Fruit fly (Drosophila melanogaster) whole organism, embryonic: ENCODE data around the gene CG7903.

Experiments used
- Bdp1 ChIP-seq: fragments of 200-800 bp; sonication (Bioruptor generic); optimal IDR thresholded peaks from 3 replicates; lab custom pipeline; 2016; ENCODE audit warnings: missing biosample characterization, missing genetic modification characterization
- Bteb2 ChIP-seq: fragments of 200-800 bp; sonication (Bioruptor generic); optimal IDR thresholded peaks from 2 replicates; lab custom pipeline; 2016; ENCODE audit warnings: missing biosample characterization, missing genetic modification characterization
- CG11247 ChIP-seq: fragments of 200-800 bp; sonication (Bioruptor generic); IDR thresholded peaks from 2 replicates; pipeline ENCODE4 v1.3.6; 2022; ENCODE audit warnings: missing biosample characterization, missing genetic modification characterization
- CG11560 ChIP-seq: fragments of 200-800 bp; sonication (Bioruptor generic); IDR thresholded peaks from 3 replicates; pipeline ENCODE4 v1.3.6; 2022; ENCODE audit warnings: missing biosample characterization, missing genetic modification characterization
- CG13424 ChIP-seq: fragments of 200-800 bp; sonication (Bioruptor generic); optimal IDR thresholded peaks from 2 replicates; lab custom pipeline; 2019; ENCODE audit warnings: missing biosample characterization, mild to moderate bottlenecking, missing genetic modification characterization, moderate library complexity
- CG16815 ChIP-seq: fragments of 200-800 bp; sonication (Bioruptor generic); optimal IDR thresholded peaks from 3 replicates; lab custom pipeline; 2017; ENCODE audit warnings: missing biosample characterization, mild to moderate bottlenecking, missing genetic modification characterization
- CG17612 ChIP-seq: fragments of 200-800 bp; sonication (Bioruptor generic); IDR thresholded peaks from 2 replicates; pipeline ENCODE4 v1.3.6; 2022; ENCODE audit warnings: missing biosample characterization, missing genetic modification characterization
- CG31441 ChIP-seq: fragments of 200-800 bp; sonication (Bioruptor generic); IDR thresholded peaks from 2 replicates; pipeline ENCODE4 v1.3.6; 2022; ENCODE audit warnings: missing biosample characterization, missing genetic modification characterization
- CG3163 ChIP-seq: fragments of 200-800 bp; sonication (Bioruptor generic); optimal IDR thresholded peaks from 3 replicates; lab custom pipeline; 2016; ENCODE audit warnings: missing biosample characterization, missing genetic modification characterization
- CG3281 ChIP-seq: fragments of 200-800 bp; sonication (Bioruptor generic); optimal IDR thresholded peaks from 3 replicates; lab custom pipeline; 2017; ENCODE audit warnings: missing biosample characterization, mild to moderate bottlenecking, missing genetic modification characterization
- CG34224 ChIP-seq: fragments of 200-800 bp; sonication (Bioruptor generic); IDR thresholded peaks from 3 replicates; pipeline ENCODE4 v1.3.6; 2022; ENCODE audit warnings: missing biosample characterization, missing genetic modification characterization; ENCODE audit not compliant: partially characterized antibody
- CG4424 ChIP-seq: fragments of 200-800 bp; sonication (Bioruptor generic); optimal IDR thresholded peaks from 3 replicates; lab custom pipeline; 2016; ENCODE audit warnings: missing biosample characterization, missing genetic modification characterization
- CG4617 ChIP-seq: fragments of 200-800 bp; sonication (Bioruptor generic); optimal IDR thresholded peaks from 3 replicates; lab custom pipeline; 2016; ENCODE audit warnings: missing biosample characterization, missing genetic modification characterization, borderline replicate concordance
- CG4854 ChIP-seq: fragments of 200-800 bp; sonication (Bioruptor generic); optimal IDR thresholded peaks from 2 replicates; lab custom pipeline; 2016; ENCODE audit warnings: missing biosample characterization, missing genetic modification characterization, inconsistent platforms
- CG5180 ChIP-seq: fragments of 200-800 bp; sonication (Bioruptor generic); optimal IDR thresholded peaks from 3 replicates; lab custom pipeline; 2017; ENCODE audit warnings: missing biosample characterization, missing genetic modification characterization, mild to moderate bottlenecking, moderate library complexity, missing genetic modification reagents
- CG5245 ChIP-seq: fragments of 200-800 bp; sonication (Bioruptor generic); optimal IDR thresholded peaks from 3 replicates; lab custom pipeline; 2016; ENCODE audit warnings: missing biosample characterization, missing genetic modification characterization
- CG5953 ChIP-seq: fragments of 200-800 bp; sonication (Bioruptor generic); IDR thresholded peaks from 2 replicates; pipeline ENCODE4 v1.3.6; 2022; ENCODE audit warnings: missing biosample characterization, missing genetic modification characterization
- CG6254 ChIP-seq: fragments of 200-800 bp; sonication (Bioruptor generic); optimal IDR thresholded peaks from 3 replicates; lab custom pipeline; 2017; ENCODE audit warnings: mild to moderate bottlenecking, missing biosample characterization, missing genetic modification reagents, missing genetic modification characterization
- CG6765 ChIP-seq: fragments of 200-800 bp; sonication (Bioruptor generic); optimal IDR thresholded peaks from 3 replicates; lab custom pipeline; 2017; ENCODE audit warnings: missing biosample characterization, mild to moderate bottlenecking, missing genetic modification characterization
- CG7987 ChIP-seq: fragments of 200-800 bp; sonication (Bioruptor generic); optimal IDR thresholded peaks from 2 replicates; lab custom pipeline; 2018; ENCODE audit warnings: missing biosample characterization, mild to moderate bottlenecking, missing genetic modification characterization, moderate library complexity
- CG8388 ChIP-seq: fragments of 200-800 bp; sonication (Bioruptor generic); optimal IDR thresholded peaks from 2 replicates; lab custom pipeline; 2019; ENCODE audit warnings: missing biosample characterization, mild to moderate bottlenecking, missing genetic modification characterization, moderate library complexity
- CG9797 ChIP-seq: fragments of 200-800 bp; sonication (Bioruptor generic); optimal IDR thresholded peaks from 3 replicates; lab custom pipeline; 2018; ENCODE audit warnings: missing biosample characterization, mild to moderate bottlenecking, missing genetic modification characterization
- CkIIα-i1 ChIP-seq: fragments of 200-800 bp; sonication (Bioruptor generic); IDR thresholded peaks from 2 replicates; pipeline ENCODE4 v1.3.6; 2022; ENCODE audit warnings: missing biosample characterization, missing genetic modification characterization
- Dref ChIP-seq: fragments of 200-800 bp; sonication (Bioruptor generic); IDR thresholded peaks from 2 replicates; pipeline ENCODE4 v1.3.6; 2022; ENCODE audit warnings: missing biosample characterization, missing genetic modification characterization
- Drgx ChIP-seq: fragments of 200-800 bp; sonication (Bioruptor generic); IDR thresholded peaks from 2 replicates; pipeline ENCODE4 v1.3.6; 2022; ENCODE audit warnings: missing biosample characterization, missing genetic modification characterization
- ERR ChIP-seq: fragments of 200-800 bp; sonication (Bioruptor generic); optimal IDR thresholded peaks from 2 replicates; lab custom pipeline; 2016; ENCODE audit warnings: missing biosample characterization, missing genetic modification characterization
- Eip74EF ChIP-seq, 2 experiments: fragments of 200-800 bp in 1 of 2; fragments of >200 bp in 1 of 2; sonication (Bioruptor generic) in 1 of 2; optimal IDR thresholded peaks; 2 replicates each; lab custom pipeline; 2017 to 2019; ENCODE audit warnings: missing biosample characterization in 2 of 2, missing genetic modification characterization in 2 of 2, mild to moderate bottlenecking in 1 of 2, moderate library complexity in 1 of 2
- Gsc ChIP-seq: fragments of 200-800 bp; sonication (Bioruptor generic); IDR thresholded peaks from 2 replicates; pipeline ENCODE4 v1.3.6; 2022; ENCODE audit warnings: missing biosample characterization, missing genetic modification characterization
- HLH4C ChIP-seq: fragments of 200-800 bp; sonication (Bioruptor generic); IDR thresholded peaks from 3 replicates; pipeline ENCODE4 v1.3.6; 2022; ENCODE audit warnings: missing biosample characterization, missing genetic modification characterization; ENCODE audit not compliant: partially characterized antibody
- Mrtf ChIP-seq: fragments of 200-800 bp; sonication (Bioruptor generic); IDR thresholded peaks from 3 replicates; pipeline ENCODE4 v1.3.6; 2022; ENCODE audit warnings: missing biosample characterization, missing genetic modification characterization
- NFAT ChIP-seq: fragments of 200-800 bp; sonication (Bioruptor generic); IDR thresholded peaks from 2 replicates; pipeline ENCODE4 v1.3.6; 2022; ENCODE audit warnings: missing biosample characterization, missing genetic modification characterization
- Ravus ChIP-seq: fragments of 200-800 bp; sonication (Bioruptor generic); IDR thresholded peaks from 2 replicates; pipeline ENCODE4 v1.3.6; 2022; ENCODE audit warnings: missing biosample characterization, missing genetic modification characterization
- Sox102F ChIP-seq: fragments of 200-800 bp; sonication (Bioruptor generic); optimal IDR thresholded peaks from 2 replicates; lab custom pipeline; 2018; ENCODE audit warnings: missing biosample characterization, mild to moderate bottlenecking, missing genetic modification characterization, moderate library complexity
- Usf ChIP-seq: fragments of 200-800 bp; sonication (Bioruptor generic); optimal IDR thresholded peaks from 2 replicates; lab custom pipeline; 2017; ENCODE audit warnings: missing genotype, missing biosample characterization, missing genetic modification characterization
- abd-A ChIP-seq: fragments of 200-800 bp; sonication (Bioruptor generic); optimal IDR thresholded peaks from 3 replicates; lab custom pipeline; 2019; ENCODE audit warnings: missing biosample characterization, mild to moderate bottlenecking, missing genetic modification characterization, moderate library complexity
- ara ChIP-seq: fragments of 200-800 bp; sonication (Bioruptor generic); IDR thresholded peaks from 2 replicates; pipeline ENCODE4 v1.3.6; 2022; ENCODE audit warnings: missing biosample characterization, missing genetic modification characterization
- ash1 ChIP-seq: fragments of 200-800 bp; sonication (Bioruptor generic); optimal IDR thresholded peaks from 2 replicates; lab custom pipeline; 2018; ENCODE audit warnings: missing biosample characterization, mild to moderate bottlenecking, missing genetic modification characterization
- br ChIP-seq: fragments of >200 bp; optimal IDR thresholded peaks from 2 replicates; lab custom pipeline; 2017
- crc ChIP-seq: fragments of 200-800 bp; sonication (Bioruptor generic); optimal IDR thresholded peaks from 2 replicates; lab custom pipeline; 2016; ENCODE audit warnings: missing biosample characterization, missing genetic modification characterization
- dysf ChIP-seq: fragments of 200-800 bp; sonication (Bioruptor generic); IDR thresholded peaks from 3 replicates; pipeline ENCODE4 v1.3.6; 2022; ENCODE audit warnings: missing biosample characterization, missing genetic modification characterization
- fd96Cb ChIP-seq: fragments of 200-800 bp; sonication (Bioruptor generic); optimal IDR thresholded peaks from 2 replicates; lab custom pipeline; 2018; ENCODE audit warnings: missing biosample characterization, mild to moderate bottlenecking, missing genetic modification characterization, moderate library complexity
- gsb ChIP-seq: fragments of 200-800 bp; sonication (Bioruptor generic); IDR thresholded peaks from 2 replicates; pipeline ENCODE4 v1.3.6; 2022; ENCODE audit warnings: missing biosample characterization, missing genetic modification characterization
- her ChIP-seq: fragments of 200-800 bp; sonication (Bioruptor generic); optimal IDR thresholded peaks from 2 replicates; lab custom pipeline; 2016; ENCODE audit warnings: missing biosample characterization, missing genetic modification characterization
- jumu ChIP-seq: fragments of 200-800 bp; sonication (Bioruptor generic); optimal IDR thresholded peaks from 3 replicates; lab custom pipeline; 2016; ENCODE audit warnings: missing biosample characterization, missing genetic modification characterization
- lmd ChIP-seq: fragments of 200-800 bp; sonication (Bioruptor generic); IDR thresholded peaks from 2 replicates; pipeline ENCODE4 v1.3.6; 2022; ENCODE audit warnings: missing biosample characterization, missing genetic modification characterization
- peb ChIP-seq: fragments of 200-800 bp; sonication (Bioruptor generic); IDR thresholded peaks from 2 replicates; pipeline ENCODE4 v1.3.6; 2022; ENCODE audit warnings: missing biosample characterization, missing genetic modification characterization
- slbo ChIP-seq: fragments of 200-800 bp; sonication (Bioruptor generic); IDR thresholded peaks from 2 replicates; pipeline ENCODE4 v1.3.6; 2022; ENCODE audit warnings: missing biosample characterization, missing genetic modification characterization
- tio ChIP-seq: fragments of 200-800 bp; sonication (Bioruptor generic); optimal IDR thresholded peaks from 2 replicates; lab custom pipeline; 2017; ENCODE audit warnings: missing biosample characterization, missing genetic modification characterization, inconsistent platforms
- tna ChIP-seq: fragments of 200-800 bp; sonication (Bioruptor generic); IDR thresholded peaks from 2 replicates; pipeline ENCODE4 v1.3.6; 2022; ENCODE audit warnings: missing biosample characterization, missing genetic modification characterization; ENCODE audit not compliant: partially characterized antibody
- vvl ChIP-seq: fragments of 200-800 bp; sonication (Bioruptor generic); IDR thresholded peaks from 2 replicates; pipeline ENCODE4 v1.3.6; 2022; ENCODE audit warnings: missing biosample characterization, missing genetic modification characterization
- wor ChIP-seq: fragments of 200-800 bp; sonication (Bioruptor generic); IDR thresholded peaks from 2 replicates; pipeline ENCODE4 v1.3.6; 2022; ENCODE audit warnings: missing biosample characterization, missing genetic modification characterization

CG7903 gene

DNA sequence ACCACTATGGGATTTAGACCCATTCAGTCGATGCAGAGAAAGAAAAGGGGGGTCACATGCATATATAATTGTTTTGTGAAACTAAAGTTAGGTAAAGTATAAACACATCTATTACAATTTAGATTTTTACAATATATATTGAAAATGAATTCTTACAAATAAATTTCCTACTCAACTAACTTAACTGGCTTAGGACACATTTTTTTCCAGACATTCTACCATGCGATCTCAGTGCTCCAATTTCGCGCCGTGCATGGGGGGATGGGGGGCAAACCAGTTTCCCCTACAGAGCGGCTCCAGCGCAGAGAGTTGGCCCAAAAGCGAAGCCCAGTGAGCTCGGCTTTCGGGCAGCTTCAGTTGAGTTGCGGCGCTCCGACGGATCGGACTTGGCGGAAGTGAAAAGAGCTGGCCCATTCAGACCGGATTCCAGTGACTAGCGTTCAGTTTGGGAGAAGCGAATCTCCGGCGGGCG lies 11.9 kb downstream of the CG7903 start, which contains the start of gene CG7896 (continued):
- peak; percentile 71; the same call in 1 of the 3 replicates for TF ChIP-seq Mrtf (GFP tag; lab: Robert Waterston, UW)
- no peak for TF ChIP-seq ash1 (GFP tag; lab: Kevin White, UChicago)
- peak; percentile 71; the same call in 1 of the 2 replicates for TF ChIP-seq gsb (GFP tag; lab: Robert Waterston, UW)
- peak; percentile 70 for TF ChIP-seq CG3281
- peak; percentile 40 for TF ChIP-seq CG5180 (GFP tag; lab: Kevin White, UChicago)
- TF ChIP-seq lmd (GFP tag; lab: Robert Waterston, UW): peak; percentile 87
- TF ChIP-seq CkIIα-i1 (GFP tag; lab: Robert Waterston, UW): no peak
- peak; percentile 92 for TF ChIP-seq dysf (GFP tag; lab: Robert Waterston, UW)
- no peak for TF ChIP-seq crc (GFP tag; lab: Kevin White, UChicago)
- no peak for TF ChIP-seq CG9797 (GFP tag; lab: Kevin White, UChicago)
- TF ChIP-seq her (GFP tag; lab: Kevin White, UChicago): no peak
- no peak for TF ChIP-seq ERR (GFP tag; lab: Kevin White, UChicago)
- peak; percentile 57 for TF ChIP-seq tio (GFP tag; lab: Kevin White, UChicago)
- TF ChIP-seq CG34224 (GFP tag; lab: Robert Waterston, UW): no peak
- peak in 1 of 2 experiments; percentile 22 for TF ChIP-seq Eip74EF (GFP tag; optimal IDR thresholded peaks at IDR 0.05; lab: Kevin White, UChicago)
- TF ChIP-seq jumu: no peak
- peak; percentile 49; the same call in 1 of the 2 replicates for TF ChIP-seq CG5953 (GFP tag; lab: Robert Waterston, UW)
- no peak for TF ChIP-seq CG4854 (GFP tag; lab: Kevin White, UChicago)
- TF ChIP-seq Drgx (GFP tag; lab: Robert Waterston, UW): peak; percentile 90
- peak; percentile 21 for TF ChIP-seq CG16815 (GFP tag; lab: Kevin White, UChicago)
- peak; percentile 75 for TF ChIP-seq wor (GFP tag; lab: Robert Waterston, UW)
- TF ChIP-seq CG17612 (GFP tag; lab: Robert Waterston, UW): peak; percentile 67
- no peak for TF ChIP-seq Bdp1
- peak; percentile 90 for TF ChIP-seq vvl
- peak; percentile 59 for TF ChIP-seq fd96Cb (tag; lab: Kevin White, UChicago)
- peak; percentile 1 for TF ChIP-seq CG4617 (GFP tag; lab: Kevin White, UChicago)
- TF ChIP-seq CG11247: peak; percentile 60; the same call in 1 of the 2 replicates
- TF ChIP-seq Dref (GFP tag; lab: Robert Waterston, UW): no peak
- TF ChIP-seq CG3163 (GFP tag; lab: Kevin White, UChicago): no peak
- TF ChIP-seq CG6254 (GFP tag; lab: Kevin White, UChicago): peak; percentile 41
- peak; percentile 63 for TF ChIP-seq Sox102F (GFP tag; lab: Kevin White, UChicago)
- peak; percentile 10 for TF ChIP-seq Bteb2 (GFP tag; lab: Kevin White, UChicago)
- peak; percentile 69 for TF ChIP-seq CG4424 (GFP tag; lab: Kevin White, UChicago)
- no peak for TF ChIP-seq HLH4C (GFP tag; lab: Robert Waterston, UW)
- TF ChIP-seq CG5245 (GFP tag; lab: Kevin White, UChicago): peak; percentile 40
- no peak for TF ChIP-seq tna
- TF ChIP-seq CG8388 (GFP tag; lab: Kevin White, UChicago): peak; percentile 46
- peak; percentile 68 for TF ChIP-seq ara
- peak; percentile 41 for TF ChIP-seq Usf
- peak; percentile 84 for TF ChIP-seq CG31441
- peak; percentile 84 for TF ChIP-seq slbo (GFP tag; lab: Robert Waterston, UW)
- TF ChIP-seq CG6765 (GFP tag; lab: Kevin White, UChicago): peak; percentile 31
- TF ChIP-seq CG13424 (tag; lab: Kevin White, UChicago): peak; percentile 80
- peak; percentile 62 for TF ChIP-seq Gsc
- no peak for TF ChIP-seq CG11560
- TF ChIP-seq Ravus (GFP tag; lab: Robert Waterston, UW): peak; percentile 16; the same call in 1 of the 2 replicates
- peak; percentile 80; the same call in 1 of the 2 replicates for TF ChIP-seq peb (GFP tag; lab: Robert Waterston, UW)
- peak; percentile 82 for TF ChIP-seq NFAT (GFP tag; lab: Robert Waterston, UW)
- no peak for TF ChIP-seq CG7987 (GFP tag; lab: Kevin White, UChicago)
- TF ChIP-seq br (lab: Kevin White, UChicago): no peak
- no peak for TF ChIP-seq abd-A (tag; lab: Kevin White, UChicago)
